Worm (Caenorhabditis elegans): Measurements from ENCODE around the gene R08A2.5.

DNA sequence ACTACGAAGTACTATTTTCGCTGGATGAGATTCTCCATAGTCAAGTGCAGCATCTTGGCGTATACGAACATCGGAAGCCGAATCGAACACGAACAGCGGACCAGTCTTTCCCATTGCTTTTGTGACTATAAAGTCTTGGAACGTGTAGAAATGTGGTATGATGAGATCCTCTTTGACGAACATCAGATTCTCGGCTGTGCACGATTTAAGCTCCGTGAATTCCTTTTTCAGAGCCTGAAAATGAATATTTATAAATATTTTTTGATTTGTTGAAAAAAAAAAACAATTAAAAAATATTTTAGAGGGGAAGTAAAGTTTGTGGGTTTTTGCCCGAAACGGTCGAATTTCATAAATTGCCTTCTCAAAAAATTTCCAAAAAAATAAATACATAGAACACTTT, 28.5 kb upstream of the R08A2.5 start:
- TF ChIP-seq lin-26 (GFP tag; IDR thresholded peaks at IDR 0.05) (no peak), nfyb-1 (GFP tag; IDR thresholded peaks at IDR 0.05) (no peak), ztf-28 (GFP tag; IDR thresholded peaks at IDR 0.05) (no peak), dpl-1 (GFP tag; optimal IDR thresholded peaks at IDR 0.05) (no peak), F49E8.2 (tag; optimal IDR thresholded peaks at IDR 0.05; ENCODE audit: insufficient read depth) (no peak), efl-1 (GFP tag; optimal IDR thresholded peaks at IDR 0.05) (no peak), attf-6 (GFP tag; IDR thresholded peaks at IDR 0.05) (no peak), chd-7 (tag; optimal IDR thresholded peaks at IDR 0.05) (no peak), nhr-90 (tag; optimal IDR thresholded peaks at IDR 0.05) (no peak), nhr-27 (tag; optimal IDR thresholded peaks at IDR 0.05) (no peak), F52B5.7 (tag; optimal IDR thresholded peaks at IDR 0.05) (no peak), unc-62 (GFP tag; optimal IDR thresholded peaks at IDR 0.05) (no peak), lin-54 (GFP tag; optimal IDR thresholded peaks at IDR 0.05) (no peak), nfya-1 (tag; optimal IDR thresholded peaks at IDR 0.05; ENCODE audit: borderline replicate concordance, insufficient read depth) (no peak)

All from whole organism, young adult.